Worm (Caenorhabditis elegans) whole organism, L3 larva: ENCODE measurements around the gene cyp-34A1.

Experiments used
- R02D3.7 ChIP-seq: fragments of 150-350 bp; optimal IDR thresholded peaks from 2 replicates; lab custom pipeline; 2014; ENCODE audit warnings: missing biosample characterization, missing genetic modification characterization
- aly-2 ChIP-seq: fragments of 150-350 bp; optimal IDR thresholded peaks from 2 replicates; lab custom pipeline; 2014; ENCODE audit warnings: missing biosample characterization, missing genetic modification characterization
- ama-1 ChIP-seq: fragments of 150-350 bp; optimal IDR thresholded peaks from 2 replicates; lab custom pipeline; 2018
- ceh-16 ChIP-seq: sonication (generic microtip); optimal IDR thresholded peaks from 2 replicates; lab custom pipeline; 2017; ENCODE audit warnings: missing biosample characterization, missing genetic modification characterization
- ceh-28 ChIP-seq: fragments of 150-350 bp; optimal IDR thresholded peaks from 2 replicates; lab custom pipeline; 2014; ENCODE audit warnings: missing biosample characterization, missing genetic modification reagents, missing genetic modification characterization
- ceh-9 ChIP-seq: sonication (generic microtip); optimal IDR thresholded peaks from 2 replicates; lab custom pipeline; 2018; ENCODE audit warnings: missing biosample characterization, missing genetic modification characterization
- elt-1 ChIP-seq: fragments of 150-350 bp; optimal IDR thresholded peaks from 2 replicates; lab custom pipeline; 2014; ENCODE audit warnings: missing biosample characterization, missing genetic modification characterization
- elt-2 ChIP-seq: sonication (generic microtip); optimal IDR thresholded peaks from 2 replicates; lab custom pipeline; 2016; ENCODE audit warnings: missing genetic modification reagents, mild to moderate bottlenecking, missing genetic modification characterization, missing compliant biosample characterization
- elt-3 ChIP-seq, 3 experiments: fragments of 150-350 bp in 1 of 3; sonication (generic microtip) in 2 of 3; optimal IDR thresholded peaks; 2 replicates in 2 of 3; 4 replicates in 1 of 3; lab custom pipeline; 2014 to 2017; ENCODE audit warnings: missing biosample characterization in 3 of 3, missing genetic modification characterization in 3 of 3
- eor-1 ChIP-seq, 2 experiments: fragments of 150-350 bp; optimal IDR thresholded peaks; 2 replicates each; lab custom pipeline; 2014 to 2018; ENCODE audit warnings: missing biosample characterization in 2 of 2, missing genetic modification characterization in 2 of 2
- fkh-2 ChIP-seq: fragments of 150-350 bp; optimal IDR thresholded peaks from 2 replicates; lab custom pipeline; 2014; ENCODE audit warnings: missing biosample characterization, missing genetic modification reagents, missing genetic modification characterization
- fos-1 ChIP-seq: fragments of 150-350 bp; optimal IDR thresholded peaks from 2 replicates; lab custom pipeline; 2014; ENCODE audit warnings: missing biosample characterization, missing genetic modification characterization
- jun-1 ChIP-seq: fragments of 150-350 bp; optimal IDR thresholded peaks from 2 replicates; lab custom pipeline; 2014; ENCODE audit warnings: missing biosample characterization, missing genetic modification reagents, missing genetic modification characterization
- lin-15B ChIP-seq: fragments of 150-350 bp; optimal IDR thresholded peaks from 2 replicates; lab custom pipeline; 2014; ENCODE audit warnings: missing biosample characterization, missing genetic modification characterization
- lin-39 ChIP-seq: fragments of 150-350 bp; optimal IDR thresholded peaks from 2 replicates; lab custom pipeline; 2018; ENCODE audit warnings: missing biosample characterization, missing genetic modification reagents, missing genetic modification characterization
- mdl-1 ChIP-seq: fragments of 150-350 bp; optimal IDR thresholded peaks from 2 replicates; lab custom pipeline; 2014; ENCODE audit warnings: missing biosample characterization, missing genetic modification characterization
- mml-1 ChIP-seq: fragments of 150-350 bp; sonication (generic microtip); optimal IDR thresholded peaks from 3 replicates; lab custom pipeline; 2014; ENCODE audit warnings: missing biosample characterization, missing genetic modification characterization
- nhr-11 ChIP-seq: fragments of 150-350 bp; optimal IDR thresholded peaks from 2 replicates; lab custom pipeline; 2014; ENCODE audit warnings: missing biosample characterization, missing genetic modification characterization
- nhr-12 ChIP-seq: fragments of 150-350 bp; optimal IDR thresholded peaks from 2 replicates; lab custom pipeline; 2014; ENCODE audit warnings: missing biosample characterization, missing genetic modification characterization
- nhr-23 ChIP-seq: fragments of 150-350 bp; optimal IDR thresholded peaks from 2 replicates; lab custom pipeline; 2014; ENCODE audit warnings: missing biosample characterization, missing genetic modification reagents, missing genetic modification characterization
- nhr-237 ChIP-seq: fragments of 150-350 bp; optimal IDR thresholded peaks from 2 replicates; lab custom pipeline; 2014; ENCODE audit warnings: missing biosample characterization, missing genetic modification characterization
- nhr-25 ChIP-seq: sonication (generic microtip); optimal IDR thresholded peaks from 2 replicates; lab custom pipeline; 2017; ENCODE audit warnings: missing biosample characterization, missing genetic modification characterization
- nhr-28 ChIP-seq: fragments of 150-350 bp; optimal IDR thresholded peaks from 2 replicates; lab custom pipeline; 2014; ENCODE audit warnings: missing biosample characterization, missing genetic modification characterization
- nhr-43 ChIP-seq: sonication (generic microtip); optimal IDR thresholded peaks from 2 replicates; lab custom pipeline; 2016; ENCODE audit warnings: mild to moderate bottlenecking, missing genetic modification characterization, missing compliant biosample characterization; ENCODE audit not compliant: poor library complexity, severe bottlenecking
- nhr-67 ChIP-seq: fragments of 150-350 bp; optimal IDR thresholded peaks from 2 replicates; lab custom pipeline; 2014; ENCODE audit warnings: missing biosample characterization, missing genetic modification characterization
- nhr-76 ChIP-seq: fragments of 150-350 bp; sonication (generic microtip); optimal IDR thresholded peaks from 5 replicates; lab custom pipeline; 2014; ENCODE audit warnings: missing biosample characterization, missing genetic modification characterization
- nhr-77 ChIP-seq: fragments of 150-350 bp; optimal IDR thresholded peaks from 2 replicates; lab custom pipeline; 2014; ENCODE audit warnings: missing biosample characterization, missing genetic modification characterization
- pha-4 ChIP-seq: fragments of 150-350 bp; optimal IDR thresholded peaks from 2 replicates; lab custom pipeline; 2014; ENCODE audit warnings: missing biosample characterization, missing genetic modification reagents, missing genetic modification characterization
- pqm-1 ChIP-seq: fragments of 150-350 bp; optimal IDR thresholded peaks from 2 replicates; lab custom pipeline; 2017; ENCODE audit warnings: missing biosample characterization, missing genetic modification characterization, inconsistent platforms
- skn-1 ChIP-seq: fragments of 150-350 bp; optimal IDR thresholded peaks from 2 replicates; lab custom pipeline; 2014; ENCODE audit warnings: missing biosample characterization, missing genetic modification characterization
- unc-39 ChIP-seq: sonication (generic microtip); optimal IDR thresholded peaks from 4 replicates; lab custom pipeline; 2017; ENCODE audit warnings: missing biosample characterization, missing genetic modification characterization
- zag-1 ChIP-seq: fragments of 150-350 bp; optimal IDR thresholded peaks from 2 replicates; lab custom pipeline; 2014; ENCODE audit warnings: missing biosample characterization, missing genetic modification characterization
- ztf-11 ChIP-seq: fragments of 150-350 bp; optimal IDR thresholded peaks from 2 replicates; lab custom pipeline; 2014; ENCODE audit warnings: missing biosample characterization, missing genetic modification characterization

Gene cyp-34A1

DNA sequence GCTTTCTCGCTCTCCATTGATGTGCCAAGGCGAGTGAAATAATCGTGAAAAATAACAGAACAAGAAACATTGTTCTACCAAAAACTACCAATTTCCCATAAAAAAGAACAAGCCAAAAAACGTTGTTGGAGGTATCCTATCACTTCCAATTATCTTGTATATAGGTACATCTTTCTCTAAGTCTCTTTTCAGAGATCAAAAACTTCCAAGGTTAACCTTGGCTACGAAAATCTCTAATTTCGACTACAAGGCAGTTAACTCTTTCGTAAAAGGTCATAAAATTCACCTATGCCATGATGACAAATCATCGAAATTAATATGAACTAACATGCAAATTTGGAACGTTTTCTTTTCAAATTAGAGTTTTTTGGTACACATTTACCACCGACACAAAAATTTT, at the start of gene cyp-34A1:
cyp-34A1 (minus strand) TSS at position 101 of the 400 bp plus-strand sequence.
- TF ChIP-seq jun-1 (tag; lab: Kevin White, UChicago) (no peak), mdl-1 (no peak), zag-1 (no peak), elt-3 (tag; optimal IDR thresholded peaks at IDR 0.05; lab: Kevin White, UChicago) (no peak), nhr-25 (tag; lab: Kevin White, UChicago) (peak; percentile 19), fos-1 (no peak)

DNA sequence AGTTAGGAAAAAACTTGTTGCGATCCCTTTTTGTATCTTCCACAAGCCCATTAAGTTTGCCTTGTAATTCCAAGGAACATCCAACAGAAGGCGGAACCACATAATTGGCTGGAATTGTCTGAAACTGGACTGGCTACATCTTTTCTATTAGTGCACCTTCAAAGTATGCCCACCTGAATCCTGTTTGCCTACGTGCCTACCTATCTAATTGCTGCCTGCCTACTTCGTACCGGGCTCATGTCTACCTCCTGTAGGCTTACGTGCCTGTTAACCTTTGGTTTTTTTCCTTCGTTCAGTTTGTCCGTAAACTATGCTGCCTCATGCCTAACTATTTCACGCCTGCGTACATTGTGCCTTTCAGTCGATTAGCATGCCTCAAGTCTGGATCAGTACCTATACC, 49.6 kb upstream of the cyp-34A1 start, which contains the start of gene wrt-7:
wrt-7 (minus strand) TSS at position 101 of the 400 bp plus-strand sequence.
- TF ChIP-seq nhr-12 (no peak), nhr-43 (tag; lab: Kevin White, UChicago) (no peak), nhr-76 (tag; lab: Kevin White, UChicago) (no peak)

DNA sequence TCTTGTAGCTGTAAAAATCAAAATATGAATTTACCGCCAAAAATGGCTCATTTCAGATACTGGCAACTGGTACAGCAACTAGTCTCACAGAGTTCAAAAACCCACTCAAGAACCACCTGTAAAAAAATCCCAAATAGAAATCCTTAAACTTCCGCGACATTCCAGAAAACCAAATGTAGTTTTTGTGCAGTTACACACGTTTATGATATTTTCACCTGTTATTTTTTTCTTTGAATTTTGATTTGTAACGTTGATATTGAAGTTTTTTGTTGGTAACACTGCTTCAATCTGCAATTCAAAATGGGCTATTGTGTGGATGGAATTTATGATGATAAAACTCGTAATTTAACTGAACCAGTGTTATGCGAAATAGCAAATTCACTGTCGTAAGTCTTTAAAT, 45.1 kb upstream of the cyp-34A1 start, which contains the start of gene srw-113:
srw-113 (plus strand) TSS at position 301 of the 400 bp plus-strand sequence.
- TF ChIP-seq elt-1 (tag; lab: Kevin White, UChicago) (no peak), eor-1 (tag; optimal IDR thresholded peaks at IDR 0.05; lab: Kevin White, UChicago) (no peak), nhr-76 (tag; lab: Kevin White, UChicago) (no peak), nhr-28 (tag; lab: Kevin White, UChicago) (no peak), nhr-77 (tag; lab: Kevin White, UChicago) (no peak), mml-1 (tag; lab: Kevin White, UChicago) (no peak), R02D3.7 (tag; lab: Kevin White, UChicago) (no peak), ceh-28 (tag; lab: Kevin White, UChicago) (no peak), nhr-23 (tag; lab: Kevin White, UChicago) (no peak), nhr-67 (no peak), pqm-1 (no peak), ama-1 (lab: Kevin White, UChicago) (no peak), ztf-11 (no peak), pha-4 (tag; lab: Kevin White, UChicago) (no peak), skn-1 (no peak), ceh-9 (tag; lab: Kevin White, UChicago) (no peak)

ce11 chrV:15330314-15330713, 42.6 kb upstream of the cyp-34A1 start, which contains the start of gene srh-295:
Gene srh-295, plus strand, starts transcription at chrV:15330614.
- TF ChIP-seq nhr-28 (tag; lab: Kevin White, UChicago), result no peak
- no peak for TF ChIP-seq nhr-12
- no peak for TF ChIP-seq unc-39 (tag; lab: Kevin White, UChicago)
- TF ChIP-seq lin-15B (tag; lab: Kevin White, UChicago), result no peak
- TF ChIP-seq lin-39, result no peak
- no peak for TF ChIP-seq mdl-1
- no peak for TF ChIP-seq nhr-237 (tag; lab: Kevin White, UChicago)
- TF ChIP-seq elt-3 (tag; optimal IDR thresholded peaks at IDR 0.05; lab: Kevin White, UChicago), result no peak
- no peak for TF ChIP-seq aly-2 (tag; lab: Kevin White, UChicago)
- TF ChIP-seq pha-4 (tag; lab: Kevin White, UChicago), result no peak
- no peak for TF ChIP-seq nhr-11 (tag; lab: Kevin White, UChicago)
- TF ChIP-seq elt-1 (tag; lab: Kevin White, UChicago), result no peak
- TF ChIP-seq nhr-43 (tag; lab: Kevin White, UChicago), result no peak

- TF ChIP-seq jun-1 (tag; lab: Kevin White, UChicago) (peak; percentile 30), elt-1 (tag; lab: Kevin White, UChicago) (no peak), skn-1 (no peak), elt-2 (tag; lab: Kevin White, UChicago) (peak; percentile 75), ama-1 (lab: Kevin White, UChicago) (no peak), fos-1 (no peak)
Measured at ce11 chrV:15327745-15328447, 40.1 kb upstream of the cyp-34A1 start, which contains the start of gene ZK1037.6. Gene ZK1037.6, minus strand, starts transcription at chrV:15327795.

DNA sequence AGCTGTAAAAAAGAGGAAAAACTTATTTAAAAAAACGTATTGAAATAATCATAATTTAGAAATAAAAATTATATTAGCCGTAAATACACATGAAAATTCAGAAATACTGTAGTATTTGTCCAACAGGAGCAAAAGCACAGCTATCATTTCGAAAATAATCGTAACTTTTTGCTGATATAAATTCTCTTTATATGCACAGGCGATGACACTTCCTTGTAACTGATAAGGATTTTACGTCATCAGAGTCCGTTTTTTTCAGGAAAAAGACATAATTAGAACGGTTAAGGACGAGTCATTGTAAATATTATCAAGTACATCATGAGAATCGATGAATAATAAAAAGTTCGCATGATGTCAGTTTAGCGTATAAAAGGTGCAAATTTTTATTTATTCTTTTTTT, 35.7 kb upstream of the cyp-34A1 start:
- TF ChIP-seq pqm-1 (peak; percentile 63), mml-1 (tag; lab: Kevin White, UChicago) (no peak), elt-2 (tag; lab: Kevin White, UChicago) (peak; percentile 85), fos-1 (no peak), nhr-23 (tag; lab: Kevin White, UChicago) (no peak), ceh-16 (tag; lab: Kevin White, UChicago) (no peak), fkh-2 (tag; lab: Kevin White, UChicago) (no peak)
